Worm (Caenorhabditis elegans): ENCODE results near the gene dylt-3.

DNA sequence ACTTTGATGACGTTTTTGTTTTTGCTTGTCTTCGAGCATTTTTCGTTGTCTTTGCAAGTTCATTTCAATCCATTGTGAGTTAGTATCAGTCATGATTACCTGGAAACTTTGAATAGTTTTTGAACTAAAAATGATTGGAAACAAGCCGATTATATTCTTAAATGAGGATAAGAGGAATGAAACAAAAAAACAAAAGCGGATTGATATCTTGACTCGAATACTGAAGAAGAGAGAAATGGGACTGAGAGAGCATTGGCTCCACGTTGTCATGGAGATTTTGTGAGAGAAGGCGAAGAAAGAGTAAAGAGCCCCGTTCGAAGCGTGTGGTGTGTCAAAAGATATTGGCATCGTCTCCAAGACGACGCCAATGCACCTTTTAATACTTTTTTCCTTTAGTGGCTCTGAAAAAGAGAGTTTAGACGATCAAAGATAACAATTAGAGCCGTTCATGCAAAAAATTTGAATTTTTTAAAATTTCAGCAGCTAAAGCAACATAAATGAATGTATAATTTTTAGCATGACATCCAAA is 24.6 kb upstream of the dylt-3 start, which contains the start of the genes tub-1 and tmem-138:
- TF ChIP-seq jun-1 (tag; optimal IDR thresholded peaks at IDR 0.05): no peak
- TF ChIP-seq nhr-47 (tag; optimal IDR thresholded peaks at IDR 0.05): no peak
- TF ChIP-seq elt-3 (tag; optimal IDR thresholded peaks at IDR 0.05): no peak
- TF ChIP-seq fos-1 (tag; optimal IDR thresholded peaks at IDR 0.05): no peak
- no peak for TF ChIP-seq unc-62 (GFP tag; optimal IDR thresholded peaks at IDR 0.05)
- no peak for TF ChIP-seq lsy-2 (tag; optimal IDR thresholded peaks at IDR 0.05)
